Worm (Caenorhabditis elegans) whole organism, L1 larva: ENCODE data around the gene srw-36.
"Not testable (repeated sequence)": the region's sequence is repeated elsewhere in the genome, so short reads cannot be mapped to it uniquely, and the experiment has no call there.

Experiments used
- aly-2 ChIP-seq: fragments of 150-350 bp; optimal IDR thresholded peaks from 2 replicates; lab custom pipeline; 2014; ENCODE audit warnings: missing biosample characterization, missing genetic modification characterization
- ets-5 ChIP-seq: fragments of 200-800 bp; sonication (Bioruptor generic); IDR thresholded peaks from 2 replicates; pipeline ENCODE4 v1.3.6; 2022; ENCODE audit warnings: missing genetic modification characterization, missing compliant biosample characterization
- jun-1 ChIP-seq: fragments of 150-350 bp; optimal IDR thresholded peaks from 2 replicates; lab custom pipeline; 2014; ENCODE audit warnings: missing biosample characterization, missing genetic modification reagents, missing genetic modification characterization
- lin-39 ChIP-seq: fragments of 150-350 bp; optimal IDR thresholded peaks from 2 replicates; lab custom pipeline; 2014; ENCODE audit warnings: missing biosample characterization, missing genetic modification reagents, missing genetic modification characterization
- nhr-11 ChIP-seq: fragments of 150-350 bp; optimal IDR thresholded peaks from 2 replicates; lab custom pipeline; 2014; ENCODE audit warnings: missing biosample characterization, missing genetic modification characterization
- nhr-77 ChIP-seq: fragments of 150-350 bp; optimal IDR thresholded peaks from 2 replicates; lab custom pipeline; 2014; ENCODE audit warnings: missing biosample characterization, missing genetic modification characterization
- skn-1 ChIP-seq: fragments of 150-350 bp; optimal IDR thresholded peaks from 2 replicates; lab custom pipeline; 2014; ENCODE audit warnings: missing biosample characterization, missing genetic modification characterization
- snu-23 ChIP-seq: sonication (generic microtip); optimal IDR thresholded peaks from 2 replicates; lab custom pipeline; 2016; ENCODE audit warnings: missing genetic modification characterization, missing compliant biosample characterization
- ztf-11 ChIP-seq, 2 experiments: sonication (generic microtip); optimal IDR thresholded peaks; 2 replicates each; lab custom pipeline; 2016 to 2017; ENCODE audit warnings: missing genetic modification characterization in 2 of 2, missing biosample characterization in 1 of 2, missing compliant biosample characterization in 1 of 2

- TF ChIP-seq snu-23 (GFP tag; lab: Kevin White, UChicago); aly-2; nhr-11; lin-39 (tag; lab: Kevin White, UChicago); ztf-11 (tag; optimal IDR thresholded peaks at IDR 0.05; lab: Kevin White, UChicago); jun-1 (tag; lab: Kevin White, UChicago); nhr-77 (tag; lab: Kevin White, UChicago); ets-5 (GFP tag; lab: Robert Waterston, UW); skn-1 (tag; lab: Kevin White, UChicago): not testable (repeated sequence)
Measured at ce11 chrV:16649200-16649599, 33.8 kb upstream of the srw-36 start, which contains the start of gene W06G6.11.
